Fruit fly (Drosophila melanogaster) whole organism, embryonic: ENCODE results near the gene sro.

Experiments used
- ATbp ChIP-seq: fragments of 200-800 bp; sonication (Bioruptor generic); optimal IDR thresholded peaks from 2 replicates; lab custom pipeline; 2017; ENCODE audit warnings: missing biosample characterization, mild to moderate bottlenecking, missing genetic modification characterization, missing genetic modification reagents
- B-H1 ChIP-seq: fragments of 200-800 bp; sonication (Bioruptor generic); IDR thresholded peaks from 3 replicates; pipeline ENCODE4 v1.3.6; 2022; ENCODE audit warnings: missing biosample characterization, missing genetic modification characterization
- CG10267 ChIP-seq: fragments of 200-800 bp; sonication (Bioruptor generic); optimal IDR thresholded peaks from 2 replicates; lab custom pipeline; 2018; ENCODE audit warnings: missing biosample characterization, mild to moderate bottlenecking, missing genetic modification characterization, moderate library complexity
- CG11398 ChIP-seq: fragments of 200-800 bp; sonication (Bioruptor generic); optimal IDR thresholded peaks from 2 replicates; lab custom pipeline; 2016; ENCODE audit warnings: missing biosample characterization, missing genetic modification characterization
- CG11696 ChIP-seq: fragments of 200-800 bp; sonication (Bioruptor generic); IDR thresholded peaks from 2 replicates; pipeline ENCODE4 v1.3.6; 2022; ENCODE audit warnings: missing biosample characterization, missing genetic modification characterization
- CG13287 ChIP-seq: fragments of 200-800 bp; sonication (Bioruptor generic); IDR thresholded peaks from 2 replicates; pipeline ENCODE4 v1.3.6; 2022; ENCODE audit warnings: missing biosample characterization, missing genetic modification characterization; ENCODE audit not compliant: partially characterized antibody
- CG13296 ChIP-seq: fragments of 200-800 bp; sonication (Bioruptor generic); optimal IDR thresholded peaks from 3 replicates; lab custom pipeline; 2018; ENCODE audit warnings: missing biosample characterization, mild to moderate bottlenecking, missing genetic modification characterization
- CG13424 ChIP-seq: fragments of 200-800 bp; sonication (Bioruptor generic); optimal IDR thresholded peaks from 2 replicates; lab custom pipeline; 2019; ENCODE audit warnings: missing biosample characterization, mild to moderate bottlenecking, missing genetic modification characterization, moderate library complexity
- CG13775 ChIP-seq: fragments of 200-800 bp; sonication (Bioruptor generic); optimal IDR thresholded peaks from 3 replicates; lab custom pipeline; 2017; ENCODE audit warnings: missing biosample characterization, mild to moderate bottlenecking, missing genetic modification characterization
- CG14667 ChIP-seq: fragments of 200-800 bp; sonication (Bioruptor generic); IDR thresholded peaks from 2 replicates; pipeline ENCODE4 v1.3.6; 2022; ENCODE audit warnings: missing biosample characterization, missing genetic modification characterization
- CG15601 ChIP-seq: fragments of 200-800 bp; sonication (Bioruptor generic); optimal IDR thresholded peaks from 3 replicates; lab custom pipeline; 2019; ENCODE audit warnings: missing biosample characterization, mild to moderate bottlenecking, missing genetic modification characterization, moderate library complexity
- CG16815 ChIP-seq: fragments of 200-800 bp; sonication (Bioruptor generic); optimal IDR thresholded peaks from 3 replicates; lab custom pipeline; 2017; ENCODE audit warnings: missing biosample characterization, mild to moderate bottlenecking, missing genetic modification characterization
- CG16863 ChIP-seq: fragments of 200-800 bp; sonication (Bioruptor generic); optimal IDR thresholded peaks from 3 replicates; lab custom pipeline; 2016; ENCODE audit warnings: missing biosample characterization, missing genetic modification characterization
- CG2678 ChIP-seq: fragments of 200-800 bp; sonication (Bioruptor generic); optimal IDR thresholded peaks from 3 replicates; lab custom pipeline; 2019; ENCODE audit warnings: missing biosample characterization, mild to moderate bottlenecking, missing genetic modification characterization, moderate library complexity
- CG2712 ChIP-seq: fragments of 200-800 bp; optimal IDR thresholded peaks from 3 replicates; lab custom pipeline; 2019; ENCODE audit warnings: missing biosample characterization, mild to moderate bottlenecking, missing genetic modification characterization, moderate library complexity
- CG31224 ChIP-seq: fragments of 200-800 bp; sonication (Bioruptor generic); IDR thresholded peaks from 2 replicates; pipeline ENCODE4 v1.3.6; 2022; ENCODE audit warnings: missing biosample characterization, missing genetic modification characterization
- CG32532 ChIP-seq: fragments of 200-800 bp; sonication (Bioruptor generic); IDR thresholded peaks from 2 replicates; pipeline ENCODE4 v1.3.6; 2022; ENCODE audit warnings: missing biosample characterization, missing genetic modification characterization
- CG32767 ChIP-seq: fragments of 200-800 bp; sonication (Bioruptor generic); IDR thresholded peaks from 2 replicates; pipeline ENCODE4 v1.3.6; 2022; ENCODE audit warnings: missing biosample characterization, missing genetic modification characterization
- CG32772 ChIP-seq: fragments of 200-800 bp; sonication (Bioruptor generic); IDR thresholded peaks from 2 replicates; pipeline ENCODE4 v1.3.6; 2022; ENCODE audit warnings: missing biosample characterization, missing genetic modification characterization
- CG3407 ChIP-seq: fragments of 200-800 bp; sonication (Bioruptor generic); optimal IDR thresholded peaks from 2 replicates; lab custom pipeline; 2018; ENCODE audit warnings: missing biosample characterization, mild to moderate bottlenecking, missing genetic modification characterization
- CG4404 ChIP-seq: fragments of 200-800 bp; sonication (Bioruptor generic); IDR thresholded peaks from 2 replicates; pipeline ENCODE4 v1.3.6; 2022; ENCODE audit warnings: missing biosample characterization, missing genetic modification characterization
- CG4424 ChIP-seq: fragments of 200-800 bp; sonication (Bioruptor generic); optimal IDR thresholded peaks from 3 replicates; lab custom pipeline; 2016; ENCODE audit warnings: missing biosample characterization, missing genetic modification characterization
- CG5953 ChIP-seq: fragments of 200-800 bp; sonication (Bioruptor generic); IDR thresholded peaks from 2 replicates; pipeline ENCODE4 v1.3.6; 2022; ENCODE audit warnings: missing biosample characterization, missing genetic modification characterization
- CG7745 ChIP-seq: fragments of 200-800 bp; sonication (Bioruptor generic); optimal IDR thresholded peaks from 2 replicates; lab custom pipeline; 2018; ENCODE audit warnings: missing biosample characterization, mild to moderate bottlenecking, missing genetic modification characterization, moderate library complexity
- CG8290 ChIP-seq, 3 experiments: fragments of 200-800 bp; sonication (Bioruptor generic); optimal IDR thresholded peaks; 2 replicates each; lab custom pipeline; 2016 to 2019; ENCODE audit warnings: missing biosample characterization in 3 of 3, missing genetic modification characterization in 3 of 3, mild to moderate bottlenecking in 2 of 3, moderate library complexity in 1 of 3
- CG9727 ChIP-seq: fragments of 200-800 bp; sonication (Bioruptor generic); optimal IDR thresholded peaks from 3 replicates; lab custom pipeline; 2017; ENCODE audit warnings: missing biosample characterization, mild to moderate bottlenecking, missing genetic modification characterization
- Dfd ChIP-seq, 2 experiments: fragments of >200 bp; optimal IDR thresholded peaks; 2 replicates each; lab custom pipeline; 2017; ENCODE audit warnings: missing biosample characterization in 2 of 2, missing genetic modification characterization in 2 of 2
- E2f1 ChIP-seq: fragments of 200-800 bp; sonication (Bioruptor generic); IDR thresholded peaks from 2 replicates; pipeline ENCODE4 v1.3.6; 2022; ENCODE audit warnings: missing biosample characterization, missing genetic modification characterization
- Eip74EF ChIP-seq, 2 experiments: fragments of 200-800 bp in 1 of 2; fragments of >200 bp in 1 of 2; sonication (Bioruptor generic) in 1 of 2; optimal IDR thresholded peaks; 2 replicates each; lab custom pipeline; 2017 to 2019; ENCODE audit warnings: missing biosample characterization in 2 of 2, missing genetic modification characterization in 2 of 2, mild to moderate bottlenecking in 1 of 2, moderate library complexity in 1 of 2
- Elba2 ChIP-seq: fragments of 200-800 bp; sonication (Bioruptor generic); optimal IDR thresholded peaks from 3 replicates; lab custom pipeline; 2016; ENCODE audit warnings: missing biosample characterization, missing genetic modification characterization
- H2.0 ChIP-seq: fragments of 200-800 bp; sonication (Bioruptor generic); IDR thresholded peaks from 2 replicates; pipeline ENCODE4 v1.3.6; 2022; ENCODE audit warnings: missing biosample characterization, missing genetic modification characterization
- Hsf ChIP-seq: fragments of 200-800 bp; sonication (Bioruptor generic); optimal IDR thresholded peaks from 3 replicates; lab custom pipeline; 2016; ENCODE audit warnings: missing biosample characterization, missing genetic modification characterization
- Kr ChIP-seq: fragments of 200-800 bp; sonication (Bioruptor generic); optimal IDR thresholded peaks from 2 replicates; lab custom pipeline; 2017; ENCODE audit warnings: missing biosample characterization, mild to moderate bottlenecking, missing genetic modification characterization
- NFAT ChIP-seq: fragments of 200-800 bp; sonication (Bioruptor generic); IDR thresholded peaks from 2 replicates; pipeline ENCODE4 v1.3.6; 2022; ENCODE audit warnings: missing biosample characterization, missing genetic modification characterization
- NfI ChIP-seq: fragments of 200-800 bp; sonication (Bioruptor generic); optimal IDR thresholded peaks from 3 replicates; lab custom pipeline; 2018; ENCODE audit warnings: missing biosample characterization, mild to moderate bottlenecking, missing genetic modification characterization, moderate library complexity
- Pdp1 ChIP-seq, 2 experiments: fragments of 200-800 bp; sonication (Bioruptor generic); optimal IDR thresholded peaks; 3 replicates each; lab custom pipeline; 2016; ENCODE audit warnings: missing biosample characterization in 2 of 2, missing genetic modification characterization in 2 of 2, mild to moderate bottlenecking in 1 of 2, moderate library complexity in 1 of 2
- Rfx ChIP-seq: fragments of 200-800 bp; sonication (Bioruptor generic); IDR thresholded peaks from 2 replicates; pipeline ENCODE4 v1.3.6; 2022; ENCODE audit warnings: missing biosample characterization, missing genetic modification characterization
- Xrp1 ChIP-seq: fragments of 200-800 bp; sonication (Bioruptor generic); IDR thresholded peaks from 2 replicates; pipeline ENCODE4 v1.3.6; 2022; ENCODE audit warnings: missing biosample characterization, missing genetic modification characterization
- ac ChIP-seq: fragments of 200-800 bp; sonication (Bioruptor generic); optimal IDR thresholded peaks from 3 replicates; lab custom pipeline; 2017; ENCODE audit warnings: missing biosample characterization, mild to moderate bottlenecking, missing genetic modification characterization
- amos ChIP-seq: fragments of 200-800 bp; sonication (Bioruptor generic); IDR thresholded peaks from 2 replicates; pipeline ENCODE4 v1.3.6; 2022; ENCODE audit warnings: missing biosample characterization, missing genetic modification characterization; ENCODE audit not compliant: partially characterized antibody
- dpn ChIP-seq, 2 experiments: fragments of 200-800 bp; sonication (Bioruptor generic); optimal IDR thresholded peaks; 3 replicates each; lab custom pipeline; 2016; ENCODE audit warnings: missing biosample characterization in 2 of 2, missing genetic modification characterization in 2 of 2
- eyg ChIP-seq: fragments of 200-800 bp; sonication (Bioruptor generic); optimal IDR thresholded peaks from 3 replicates; lab custom pipeline; 2016; ENCODE audit warnings: missing biosample characterization, missing genetic modification characterization
- fru ChIP-seq: fragments of >200 bp; optimal IDR thresholded peaks from 2 replicates; lab custom pipeline; 2017
- gem ChIP-seq: fragments of 200-800 bp; sonication (Bioruptor generic); optimal IDR thresholded peaks from 2 replicates; lab custom pipeline; 2019; ENCODE audit warnings: missing biosample characterization, mild to moderate bottlenecking, missing genetic modification characterization, moderate library complexity
- hth ChIP-seq: fragments of >200 bp; optimal IDR thresholded peaks from 2 replicates; lab custom pipeline; 2017; ENCODE audit warnings: inconsistent platforms
- nmo ChIP-seq: fragments of 200-800 bp; sonication (Bioruptor generic); optimal IDR thresholded peaks from 2 replicates; lab custom pipeline; 2018; ENCODE audit warnings: missing biosample characterization, mild to moderate bottlenecking, missing genetic modification characterization, moderate library complexity
- sima ChIP-seq: fragments of 200-800 bp; sonication (Bioruptor generic); optimal IDR thresholded peaks from 2 replicates; lab custom pipeline; 2016; ENCODE audit warnings: missing biosample characterization, missing genetic modification characterization
- slp2 ChIP-seq: fragments of 200-800 bp; sonication (Bioruptor generic); optimal IDR thresholded peaks from 2 replicates; lab custom pipeline; 2016; ENCODE audit warnings: missing biosample characterization, missing genetic modification characterization
- tio ChIP-seq: fragments of 200-800 bp; sonication (Bioruptor generic); optimal IDR thresholded peaks from 2 replicates; lab custom pipeline; 2017; ENCODE audit warnings: missing biosample characterization, missing genetic modification characterization, inconsistent platforms
- tx ChIP-seq: fragments of 200-800 bp; sonication (Bioruptor generic); optimal IDR thresholded peaks from 2 replicates; lab custom pipeline; 2016; ENCODE audit warnings: missing biosample characterization, missing genetic modification characterization
- zen ChIP-seq: fragments of 200-800 bp; sonication (Bioruptor generic); optimal IDR thresholded peaks from 3 replicates; lab custom pipeline; 2018; ENCODE audit warnings: missing biosample characterization, mild to moderate bottlenecking, missing genetic modification characterization, moderate library complexity

The sro gene

dm6 chr3R:29763154-29763553, 31.2 kb upstream of the sro start (continued):
- no peak for TF ChIP-seq CG13424 (tag; lab: Kevin White, UChicago)
- TF ChIP-seq ATbp, result peak; percentile 15
- TF ChIP-seq tx, result peak; percentile 5
- TF ChIP-seq CG13775 (GFP tag; lab: Kevin White, UChicago), result peak; percentile 24
- peak; percentile 25 for TF ChIP-seq CG2678 (tag; lab: Kevin White, UChicago)
- no peak for TF ChIP-seq CG11398 (GFP tag; lab: Kevin White, UChicago)
- TF ChIP-seq CG16815 (GFP tag; lab: Kevin White, UChicago), result peak; percentile 13
- no peak for TF ChIP-seq CG3407 (GFP tag; lab: Kevin White, UChicago)
- TF ChIP-seq Rfx, result peak; percentile 32; the same call in 1 of the 2 replicates
- TF ChIP-seq CG7745 (tag; lab: Kevin White, UChicago), result no peak
- TF ChIP-seq CG31224 (GFP tag; lab: Robert Waterston, UW), result no peak
- TF ChIP-seq Elba2 (GFP tag; lab: Kevin White, UChicago), result no peak
- TF ChIP-seq CG4424 (GFP tag; lab: Kevin White, UChicago), result peak; percentile 52
- peak; percentile 31 for TF ChIP-seq tio (GFP tag; lab: Kevin White, UChicago)
- no peak for TF ChIP-seq Eip74EF (GFP tag; optimal IDR thresholded peaks at IDR 0.05; lab: Kevin White, UChicago)
- peak; percentile 26; the same call in 1 of the 2 replicates for TF ChIP-seq H2.0
- TF ChIP-seq B-H1 (GFP tag; lab: Robert Waterston, UW), result no peak
- TF ChIP-seq CG15601 (tag; lab: Kevin White, UChicago), result no peak
- peak; percentile 13 for TF ChIP-seq nmo
- peak; percentile 3 to 12 for TF ChIP-seq dpn (GFP tag; optimal IDR thresholded peaks at IDR 0.05; lab: Kevin White, UChicago)
- TF ChIP-seq CG13296 (GFP tag; lab: Kevin White, UChicago), result no peak
- TF ChIP-seq CG32767 (GFP tag; lab: Robert Waterston, UW), result no peak
- TF ChIP-seq amos (GFP tag; lab: Robert Waterston, UW), result no peak
- TF ChIP-seq CG16863 (GFP tag; lab: Kevin White, UChicago), result peak; percentile 19
- peak; percentile 12 for TF ChIP-seq CG10267 (tag; lab: Kevin White, UChicago)
- TF ChIP-seq CG8290 (GFP tag; optimal IDR thresholded peaks at IDR 0.05; lab: Kevin White, UChicago), result no peak
- TF ChIP-seq CG8290 (tag; optimal IDR thresholded peaks at IDR 0.05; lab: Kevin White, UChicago), result peak in 1 of 2 experiments; percentile 43
- peak; percentile 25; the same call in 1 of the 2 replicates for TF ChIP-seq E2f1 (GFP tag; lab: Robert Waterston, UW)
- TF ChIP-seq ac (GFP tag; lab: Kevin White, UChicago), result no peak
- peak; percentile 50; the same call in 1 of the 2 replicates for TF ChIP-seq CG32532 (GFP tag; lab: Robert Waterston, UW)
- no peak for TF ChIP-seq CG4404
- no peak for TF ChIP-seq Dfd (GFP tag; optimal IDR thresholded peaks at IDR 0.05; lab: Kevin White, UChicago)
- peak; percentile 60 for TF ChIP-seq gem (tag; lab: Kevin White, UChicago)
- peak; percentile 7 to 8 for TF ChIP-seq Pdp1 (GFP tag; optimal IDR thresholded peaks at IDR 0.05; lab: Kevin White, UChicago)
- no peak for TF ChIP-seq fru (lab: Kevin White, UChicago)
- no peak for TF ChIP-seq CG14667 (GFP tag; lab: Robert Waterston, UW)
- no peak for TF ChIP-seq Kr (GFP tag; lab: Kevin White, UChicago)
- TF ChIP-seq NFAT, result no peak
- TF ChIP-seq CG32772, result 0 out of 2 replicates have a peak, but pooled peaks have one; percentile 20
- no peak for TF ChIP-seq hth (lab: Kevin White, UChicago)
- TF ChIP-seq Xrp1 (GFP tag; lab: Robert Waterston, UW), result peak; percentile 60; the same call in 1 of the 2 replicates
- TF ChIP-seq CG5953 (GFP tag; lab: Robert Waterston, UW), result no peak
- TF ChIP-seq CG11696 (GFP tag; lab: Robert Waterston, UW), result no peak
- TF ChIP-seq slp2, result peak; percentile 4
- no peak for TF ChIP-seq sima (GFP tag; lab: Kevin White, UChicago)
- TF ChIP-seq zen, result peak; percentile 20
- no peak for TF ChIP-seq CG13287 (GFP tag; lab: Robert Waterston, UW)
- no peak for TF ChIP-seq eyg (GFP tag; lab: Kevin White, UChicago)
- peak; percentile 32 for TF ChIP-seq Hsf (GFP tag; lab: Kevin White, UChicago)
- TF ChIP-seq NfI (GFP tag; lab: Kevin White, UChicago), result peak; percentile 16
- TF ChIP-seq CG9727 (GFP tag; lab: Kevin White, UChicago), result peak; percentile 17
- peak; percentile 42 for TF ChIP-seq CG2712 (tag; lab: Kevin White, UChicago)
